Worm (Caenorhabditis elegans) whole organism, L2 larva: ENCODE data around the gene btb-4.
"Not testable (repeated sequence)": the region's sequence is repeated elsewhere in the genome, so short reads cannot be mapped to it uniquely, and the experiment has no call there.

Experiments
- C34F6.9 ChIP-seq: fragments of 150-350 bp; optimal IDR thresholded peaks from 2 replicates; lab custom pipeline; 2014; ENCODE audit warnings: missing biosample characterization, missing genetic modification characterization
- F13H6.1 ChIP-seq: sonication (generic microtip); optimal IDR thresholded peaks from 2 replicates; lab custom pipeline; 2016; ENCODE audit warnings: missing genetic modification characterization, missing compliant biosample characterization
- R02D3.7 ChIP-seq: fragments of 150-350 bp; optimal IDR thresholded peaks from 2 replicates; lab custom pipeline; 2014; ENCODE audit warnings: missing biosample characterization, missing genetic modification characterization
- Y55F3AM.14 ChIP-seq: fragments of 200-800 bp; sonication (Bioruptor generic); optimal IDR thresholded peaks from 2 replicates; lab custom pipeline; 2018; ENCODE audit warnings: mild to moderate bottlenecking, missing genetic modification characterization, missing compliant biosample characterization
- ZK546.5 ChIP-seq: sonication (generic microtip); optimal IDR thresholded peaks from 2 replicates; lab custom pipeline; 2017; ENCODE audit warnings: missing biosample characterization, missing genetic modification characterization
- ama-1 ChIP-seq: fragments of 150-350 bp; optimal IDR thresholded peaks from 2 replicates; lab custom pipeline; 2018; ENCODE audit warnings: inconsistent platforms
- blmp-1 ChIP-seq: sonication (generic microtip); optimal IDR thresholded peaks from 2 replicates; lab custom pipeline; 2017; ENCODE audit warnings: missing genetic modification characterization, mild to moderate bottlenecking, missing compliant biosample characterization, antibody characterized with exemption, moderate library complexity; ENCODE audit not compliant: insufficient read depth
- ceh-16 ChIP-seq: fragments of 150-350 bp; optimal IDR thresholded peaks from 2 replicates; lab custom pipeline; 2014; ENCODE audit warnings: missing biosample characterization, missing genetic modification characterization
- ceh-82 ChIP-seq: fragments of 150-350 bp; optimal IDR thresholded peaks from 2 replicates; lab custom pipeline; 2014; ENCODE audit warnings: missing biosample characterization, missing genetic modification characterization
- crh-2 ChIP-seq: sonication (generic microtip); optimal IDR thresholded peaks from 2 replicates; lab custom pipeline; 2017; ENCODE audit warnings: missing biosample characterization, missing genetic modification characterization
- dmd-4 ChIP-seq: sonication (generic microtip); optimal IDR thresholded peaks from 2 replicates; lab custom pipeline; 2017; ENCODE audit warnings: missing biosample characterization, missing genetic modification characterization
- egl-27 ChIP-seq: sonication (generic microtip); optimal IDR thresholded peaks from 3 replicates; lab custom pipeline; 2017; ENCODE audit warnings: missing biosample characterization, missing genetic modification reagents, missing genetic modification characterization
- elt-3 ChIP-seq: sonication (generic microtip); optimal IDR thresholded peaks from 2 replicates; lab custom pipeline; 2017; ENCODE audit warnings: missing biosample characterization, missing genetic modification characterization
- fos-1 ChIP-seq: fragments of 150-350 bp; optimal IDR thresholded peaks from 2 replicates; lab custom pipeline; 2014; ENCODE audit warnings: missing biosample characterization, missing genetic modification characterization
- gmeb-1 ChIP-seq: fragments of 150-350 bp; optimal IDR thresholded peaks from 2 replicates; lab custom pipeline; 2014; ENCODE audit warnings: missing biosample characterization, missing genetic modification characterization
- lin-11 ChIP-seq: fragments of 150-350 bp; sonication (generic microtip); optimal IDR thresholded peaks from 2 replicates; lab custom pipeline; 2014; ENCODE audit warnings: missing biosample characterization, missing genetic modification characterization, inconsistent platforms, mixed read lengths
- lin-13 ChIP-seq: fragments of 150-350 bp; optimal IDR thresholded peaks from 2 replicates; lab custom pipeline; 2014; ENCODE audit warnings: missing biosample characterization, missing genetic modification reagents, missing genetic modification characterization
- lin-39 ChIP-seq: fragments of 150-350 bp; optimal IDR thresholded peaks from 2 replicates; lab custom pipeline; 2014; ENCODE audit warnings: missing biosample characterization, missing genetic modification reagents, missing genetic modification characterization
- lsy-2 ChIP-seq, 2 experiments: fragments of 150-350 bp in 1 of 2; sonication (generic microtip) in 1 of 2; optimal IDR thresholded peaks; 2 replicates each; lab custom pipeline; 2014 to 2017; ENCODE audit warnings: missing biosample characterization in 2 of 2, missing genetic modification characterization in 2 of 2
- mab-5 ChIP-seq: fragments of 150-350 bp; optimal IDR thresholded peaks from 2 replicates; lab custom pipeline; 2014; ENCODE audit warnings: missing biosample characterization, missing genetic modification characterization
- mbf-1 ChIP-seq: sonication (generic microtip); optimal IDR thresholded peaks from 2 replicates; lab custom pipeline; 2017; ENCODE audit warnings: missing biosample characterization, missing genetic modification characterization
- mdl-1 ChIP-seq, 2 experiments: fragments of 150-350 bp in 1 of 2; sonication (generic microtip) in 1 of 2; optimal IDR thresholded peaks; 2 replicates each; lab custom pipeline; 2017; ENCODE audit warnings: missing biosample characterization in 2 of 2, missing genetic modification characterization in 2 of 2
- nhr-10 ChIP-seq: sonication (generic microtip); optimal IDR thresholded peaks from 2 replicates; lab custom pipeline; 2017; ENCODE audit warnings: missing biosample characterization, missing genetic modification characterization
- nhr-12 ChIP-seq: fragments of 150-350 bp; optimal IDR thresholded peaks from 2 replicates; lab custom pipeline; 2014; ENCODE audit warnings: missing biosample characterization, missing genetic modification characterization
- nhr-129 ChIP-seq: fragments of 150-350 bp; optimal IDR thresholded peaks from 2 replicates; lab custom pipeline; 2014; ENCODE audit warnings: missing biosample characterization, missing genetic modification characterization
- nhr-21 ChIP-seq: fragments of 150-350 bp; optimal IDR thresholded peaks from 2 replicates; lab custom pipeline; 2014; ENCODE audit warnings: missing biosample characterization, missing genetic modification characterization
- nhr-23 ChIP-seq: fragments of 150-350 bp; optimal IDR thresholded peaks from 2 replicates; lab custom pipeline; 2014; ENCODE audit warnings: missing biosample characterization, missing genetic modification reagents, missing genetic modification characterization
- nhr-237 ChIP-seq: fragments of 150-350 bp; optimal IDR thresholded peaks from 2 replicates; lab custom pipeline; 2014; ENCODE audit warnings: missing biosample characterization, missing genetic modification characterization
- nhr-6 ChIP-seq: fragments of 150-350 bp; optimal IDR thresholded peaks from 2 replicates; lab custom pipeline; 2014; ENCODE audit warnings: missing biosample characterization, missing genetic modification characterization
- peb-1 ChIP-seq: fragments of 150-350 bp; optimal IDR thresholded peaks from 2 replicates; lab custom pipeline; 2014; ENCODE audit warnings: missing biosample characterization, missing genetic modification characterization
- sem-4 ChIP-seq: fragments of 150-350 bp; optimal IDR thresholded peaks from 2 replicates; lab custom pipeline; 2014; ENCODE audit warnings: missing biosample characterization, missing genetic modification reagents, missing genetic modification characterization
- skn-1 ChIP-seq: sonication (generic microtip); optimal IDR thresholded peaks from 2 replicates; lab custom pipeline; 2017; ENCODE audit warnings: missing biosample characterization, missing genetic modification characterization
- sma-3 ChIP-seq: sonication (generic microtip); optimal IDR thresholded peaks from 2 replicates; lab custom pipeline; 2016; ENCODE audit warnings: missing genetic modification reagents, missing genetic modification characterization, missing compliant biosample characterization
- snpc-4 ChIP-seq: fragments of 150-350 bp; optimal IDR thresholded peaks from 2 replicates; lab custom pipeline; 2014; ENCODE audit warnings: missing biosample characterization, missing genetic modification characterization
- unc-39 ChIP-seq: fragments of 150-350 bp; optimal IDR thresholded peaks from 2 replicates; lab custom pipeline; 2014; ENCODE audit warnings: missing biosample characterization, missing genetic modification characterization
- unc-55 ChIP-seq: fragments of 150-350 bp; sonication (generic microtip); optimal IDR thresholded peaks from 3 replicates; lab custom pipeline; 2014; ENCODE audit warnings: missing biosample characterization, missing genetic modification reagents, missing genetic modification characterization
- ztf-1 ChIP-seq: fragments of 200-800 bp; sonication (Bioruptor generic); conservative IDR thresholded peaks from 2 replicates; pipeline ENCODE4 v1.3.6; 2022; ENCODE audit warnings: missing genetic modification characterization, missing compliant biosample characterization
- ztf-4 ChIP-seq: fragments of 150-350 bp; optimal IDR thresholded peaks from 2 replicates; lab custom pipeline; 2014; ENCODE audit warnings: missing biosample characterization, missing genetic modification characterization

btb-4 gene

DNA sequence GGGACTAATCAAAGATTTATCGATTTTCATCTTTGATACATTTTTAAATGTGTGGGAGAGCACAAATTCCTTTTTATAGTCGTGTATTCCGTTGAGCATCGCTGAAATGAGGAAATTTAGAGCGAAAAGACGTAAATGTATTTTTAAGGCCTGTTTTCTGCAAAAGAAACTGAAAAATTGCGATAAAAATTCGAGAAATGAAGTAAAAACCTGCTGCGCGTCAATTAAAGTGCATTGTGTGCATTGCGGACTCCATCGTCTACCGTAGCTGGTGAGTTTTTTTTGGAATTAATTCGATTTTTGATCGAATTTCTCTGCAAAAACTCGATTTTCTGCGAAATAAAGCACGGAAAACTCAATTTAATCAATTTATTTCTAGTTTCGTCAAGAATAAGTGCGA lies 7.2 kb downstream of the btb-4 start, which contains the start of gene bath-19:
TSS of gene bath-19 (minus strand) at position 101 of the 400 bp plus-strand sequence.
- no peak for TF ChIP-seq sem-4 (tag; lab: Kevin White, UChicago)
- TF ChIP-seq fos-1 = no peak
- no peak for TF ChIP-seq C34F6.9 (tag; lab: Kevin White, UChicago)
- no peak for TF ChIP-seq peb-1 (tag; lab: Kevin White, UChicago)
- no peak for TF ChIP-seq lsy-2 (tag; optimal IDR thresholded peaks at IDR 0.05; lab: Kevin White, UChicago)
- no peak for TF ChIP-seq ceh-16
- TF ChIP-seq mdl-1 (tag; optimal IDR thresholded peaks at IDR 0.05; lab: Kevin White, UChicago) = no peak

DNA sequence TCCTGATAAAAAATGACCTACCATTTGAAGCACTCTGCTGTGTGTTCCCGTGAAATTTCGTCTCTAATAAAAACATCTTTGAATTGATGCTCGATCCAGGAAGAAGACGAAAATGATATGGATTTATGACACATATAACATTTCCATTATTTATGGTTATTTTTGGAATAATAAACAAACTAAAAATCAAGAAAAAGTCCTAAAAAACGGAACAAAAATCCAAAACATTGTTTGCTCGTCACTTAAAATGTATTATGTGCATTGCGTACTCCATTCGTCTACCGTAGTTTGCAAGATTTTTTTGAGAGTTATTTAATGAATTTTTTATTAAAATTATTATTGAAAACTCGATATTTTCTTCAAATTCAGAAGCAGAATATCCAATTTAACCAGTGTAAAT lies 10.3 kb downstream of the btb-4 start, which contains the start of gene bath-20:
TSS of gene bath-20 (minus strand) at position 101 of the 400 bp plus-strand sequence.
- TF ChIP-seq nhr-10 = no peak
- no peak for TF ChIP-seq Y55F3AM.14
- no peak for TF ChIP-seq blmp-1 (tag; lab: Kevin White, UChicago)
- TF ChIP-seq skn-1 = no peak
- TF ChIP-seq ceh-16 = no peak
- no peak for TF ChIP-seq nhr-6 (tag; lab: Kevin White, UChicago)

DNA sequence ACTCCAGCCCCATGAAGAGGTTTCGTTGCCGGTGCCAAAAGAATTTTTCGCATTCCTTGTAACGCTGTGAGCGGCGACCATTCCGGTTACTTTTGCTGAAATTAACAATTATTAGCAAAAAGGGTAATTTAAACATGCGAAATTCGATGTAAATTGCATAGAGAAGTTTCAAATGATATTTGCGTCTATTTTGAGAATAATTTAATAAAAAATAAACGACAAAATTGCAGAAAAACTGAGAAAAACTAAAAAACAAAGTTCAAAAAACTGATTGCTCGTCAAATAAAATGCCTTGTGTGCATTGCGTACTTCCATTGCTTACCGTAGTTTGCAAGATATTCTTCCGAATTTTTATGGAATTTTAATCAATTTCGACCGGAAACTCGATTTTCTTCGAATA lies 13.4 kb downstream of the btb-4 start, which contains the start of gene bath-24:
TSS of gene bath-24 (minus strand) at position 101 of the 400 bp plus-strand sequence.
- TF ChIP-seq unc-39 (tag; lab: Kevin White, UChicago) = no peak
- no peak for TF ChIP-seq nhr-23
- no peak for TF ChIP-seq lin-11 (tag; lab: Kevin White, UChicago)
- TF ChIP-seq nhr-12 = no peak
- no peak for TF ChIP-seq egl-27
- TF ChIP-seq lin-13 (GFP tag; lab: Kevin White, UChicago) = no peak
- TF ChIP-seq lin-39 (tag; lab: Kevin White, UChicago) = no peak
- TF ChIP-seq elt-3 = no peak
- no peak for TF ChIP-seq blmp-1 (tag; lab: Kevin White, UChicago)
- no peak for TF ChIP-seq ZK546.5 (tag; lab: Kevin White, UChicago)
- TF ChIP-seq sem-4 (tag; lab: Kevin White, UChicago) = no peak
- TF ChIP-seq mdl-1 (tag; optimal IDR thresholded peaks at IDR 0.05; lab: Kevin White, UChicago) = no peak
- no peak for TF ChIP-seq unc-55
- no peak for TF ChIP-seq ceh-82
- TF ChIP-seq lsy-2 (tag; optimal IDR thresholded peaks at IDR 0.05; lab: Kevin White, UChicago) = no peak
- TF ChIP-seq, all 48 proteins: peak for 0

DNA sequence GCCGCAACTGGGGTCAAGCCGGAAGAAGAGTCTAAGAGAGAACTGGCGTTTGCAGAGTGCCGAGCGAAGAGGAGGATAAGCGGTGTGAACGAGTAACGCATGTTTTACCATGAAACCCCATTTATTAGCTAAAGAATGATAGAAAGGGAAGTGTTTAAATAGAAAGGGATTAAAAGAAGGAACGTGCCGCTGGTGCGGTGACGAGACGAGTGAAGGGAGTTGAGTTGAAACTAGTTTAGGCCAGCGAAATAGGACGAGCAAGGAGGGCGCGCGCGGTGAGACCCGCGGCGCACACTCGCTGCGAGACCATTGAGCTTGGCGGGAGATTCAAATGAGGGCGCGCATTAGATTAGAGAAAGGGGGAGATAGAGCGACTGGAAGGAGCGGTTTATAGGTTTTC lies 14.4 kb downstream of the btb-4 start, which contains the start of gene math-1:
TSS of gene math-1 (minus strand) at position 101 of the 400 bp plus-strand sequence.
- not testable (repeated sequence) for TF ChIP-seq blmp-1 (tag; lab: Kevin White, UChicago); snpc-4 (tag; lab: Kevin White, UChicago); ceh-16

DNA sequence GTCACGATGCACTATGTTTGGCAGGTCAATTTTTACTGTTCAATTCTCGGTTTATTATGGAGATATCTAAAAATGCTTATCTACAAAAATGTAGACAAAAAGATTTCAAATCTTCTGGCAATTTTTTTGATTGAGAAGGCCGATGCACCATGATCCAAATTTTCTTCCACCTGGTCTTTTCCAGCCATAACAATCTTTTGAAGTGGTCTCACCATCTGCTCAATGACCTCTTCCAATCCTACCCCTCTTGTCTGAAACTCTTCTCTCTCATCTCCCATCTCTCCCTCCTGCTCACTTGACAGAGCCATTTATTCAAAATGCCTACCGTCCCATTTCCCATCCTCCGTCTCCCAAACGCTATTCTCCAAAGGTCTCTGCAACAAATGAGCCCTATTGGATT lies 19.3 kb downstream of the btb-4 start, which contains the start of gene fbxb-35:
TSS of gene fbxb-35 (plus strand) at position 301 of the 400 bp plus-strand sequence.
- TF ChIP-seq ztf-1 (GFP tag; lab: Robert Waterston, UW) = no peak
- no peak for TF ChIP-seq sem-4 (tag; lab: Kevin White, UChicago)
- no peak for TF ChIP-seq nhr-129
- TF ChIP-seq ceh-82 = no peak
- no peak for TF ChIP-seq F13H6.1 (tag; lab: Kevin White, UChicago)
- TF ChIP-seq nhr-21 = no peak
- no peak for TF ChIP-seq gmeb-1 (tag; lab: Kevin White, UChicago)

DNA sequence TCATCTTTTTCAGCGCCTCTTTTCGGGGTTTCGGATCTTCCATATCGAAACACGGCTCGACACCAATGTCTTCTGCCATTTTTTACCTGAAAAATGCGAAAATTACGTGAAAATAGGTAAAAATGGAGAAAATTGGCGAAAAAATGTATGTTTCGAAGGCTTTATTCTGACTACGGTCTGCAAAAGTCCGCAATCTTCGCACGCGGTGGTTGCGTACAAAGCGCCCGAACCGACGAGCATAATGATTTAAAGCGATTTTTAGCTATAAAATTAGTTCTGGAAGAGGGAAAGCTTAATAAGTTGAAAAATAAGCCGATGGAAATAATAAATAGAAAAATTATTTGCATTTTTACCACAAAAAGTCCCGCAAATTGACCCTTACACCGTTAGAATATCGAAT lies 26.9 kb downstream of the btb-4 start, which contains the start of gene F07E5.5:
TSS of gene F07E5.5 (minus strand) at position 86 of the 400 bp plus-strand sequence.
- TF ChIP-seq mbf-1 (tag; lab: Kevin White, UChicago) (no peak), sma-3 (peak; percentile 37), nhr-23 (no peak), gmeb-1 (tag; lab: Kevin White, UChicago) (peak; percentile 56), nhr-129 (peak; percentile 12), R02D3.7 (no peak), lin-11 (tag; lab: Kevin White, UChicago) (peak; percentile 30), elt-3 (no peak), ama-1 (lab: Kevin White, UChicago) (no peak), crh-2 (peak; percentile 5), nhr-12 (no peak), F13H6.1 (tag; lab: Kevin White, UChicago) (peak; percentile 54), dmd-4 (tag; lab: Kevin White, UChicago) (no peak), mab-5 (tag; lab: Kevin White, UChicago) (no peak), ceh-82 (no peak), lsy-2 (tag; optimal IDR thresholded peaks at IDR 0.05; lab: Kevin White, UChicago) (peak; percentile 91 to 97), nhr-21 (peak; percentile 15), ztf-4 (tag; lab: Kevin White, UChicago) (no peak), unc-55 (peak; percentile 68), nhr-237 (tag; lab: Kevin White, UChicago) (no peak), lin-13 (GFP tag; lab: Kevin White, UChicago) (peak; percentile 73), blmp-1 (tag; lab: Kevin White, UChicago) (no peak)
